Worm (Caenorhabditis elegans) whole organism, L3 larva: ENCODE data around the gene fut-4.

Source experiments
- ama-1 ChIP-seq: fragments of 150-350 bp; optimal IDR thresholded peaks from 2 replicates; lab custom pipeline; 2018
- ceh-82 ChIP-seq: fragments of 150-350 bp; optimal IDR thresholded peaks from 2 replicates; lab custom pipeline; 2014; ENCODE audit warnings: missing biosample characterization, missing genetic modification characterization
- fos-1 ChIP-seq: fragments of 150-350 bp; optimal IDR thresholded peaks from 2 replicates; lab custom pipeline; 2014; ENCODE audit warnings: missing biosample characterization, missing genetic modification characterization
- mml-1 ChIP-seq: fragments of 150-350 bp; sonication (generic microtip); optimal IDR thresholded peaks from 3 replicates; lab custom pipeline; 2014; ENCODE audit warnings: missing biosample characterization, missing genetic modification characterization
- nhr-25 ChIP-seq: sonication (generic microtip); optimal IDR thresholded peaks from 2 replicates; lab custom pipeline; 2017; ENCODE audit warnings: missing biosample characterization, missing genetic modification characterization
- pha-4 ChIP-seq: fragments of 150-350 bp; optimal IDR thresholded peaks from 2 replicates; lab custom pipeline; 2014; ENCODE audit warnings: missing biosample characterization, missing genetic modification reagents, missing genetic modification characterization
- snpc-4 ChIP-seq: fragments of 150-350 bp; optimal IDR thresholded peaks from 2 replicates; lab custom pipeline; 2014; ENCODE audit warnings: missing biosample characterization, missing genetic modification characterization
- unc-62 ChIP-seq: fragments of 150-350 bp; sonication (generic microtip); optimal IDR thresholded peaks from 4 replicates; lab custom pipeline; 2014; ENCODE audit warnings: missing biosample characterization, missing genetic modification reagents, missing genetic modification characterization

ce11 chrII:2829482-2829881 is 7.1 kb upstream of the fut-4 start:
- TF ChIP-seq unc-62 (no peak), pha-4 (tag; lab: Kevin White, UChicago) (no peak), fos-1 (no peak), mml-1 (no peak), ama-1 (no peak), nhr-25 (tag; lab: Kevin White, UChicago) (no peak), ceh-82 (tag; lab: Kevin White, UChicago) (no peak), snpc-4 (tag; lab: Kevin White, UChicago) (no peak)
